Fruit fly (Drosophila melanogaster): Measurements from ENCODE around the gene mtTFB1.

The mtTFB1 gene

DNA sequence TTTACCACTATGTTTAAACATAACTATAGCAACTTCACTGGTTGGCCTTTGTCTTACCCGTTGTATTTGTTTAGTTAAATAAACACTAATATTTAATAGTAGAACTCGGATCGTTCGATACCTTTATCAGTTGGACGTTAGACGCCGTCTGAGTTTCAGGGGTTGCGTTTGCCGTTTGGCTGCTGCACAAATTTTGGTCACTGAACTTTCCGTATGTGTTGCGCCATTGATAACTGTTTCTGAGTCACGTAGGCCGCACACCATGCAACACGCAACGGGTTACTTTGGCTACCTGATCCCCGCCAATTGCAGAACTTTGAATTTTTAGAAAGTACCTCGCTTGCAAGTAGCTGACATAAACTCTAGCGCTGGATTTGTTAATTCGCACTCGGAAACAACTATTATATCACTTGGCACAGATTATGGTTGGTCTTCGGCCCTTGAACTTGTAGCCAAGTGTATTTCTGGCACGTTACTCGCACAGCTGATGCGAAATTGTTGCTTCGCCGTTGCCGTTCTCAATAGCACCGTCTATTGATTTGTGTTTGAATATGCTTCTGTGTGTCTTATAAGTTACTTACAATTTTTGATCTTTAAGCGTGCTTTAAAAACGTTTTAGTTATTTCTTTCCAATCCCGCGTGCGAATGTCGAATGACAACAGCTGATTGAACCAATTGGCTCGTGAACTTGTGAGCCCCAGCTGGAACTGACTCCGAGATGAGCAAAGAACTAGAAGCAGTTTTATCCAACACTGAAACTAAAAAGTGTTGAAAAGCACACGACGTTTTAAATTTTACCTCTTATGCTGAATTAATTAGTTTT is 12.3 kb upstream of the mtTFB1 start, which contains the start of gene Dph1 (continued):
- TF ChIP-seq crp (GFP tag; optimal IDR thresholded peaks at IDR 0.05) = peak; percentile 69 to 96
- TF ChIP-seq CG8924 (tag; optimal IDR thresholded peaks at IDR 0.05) = peak; percentile 86
- peak; percentile 75 for TF ChIP-seq CG33557 (GFP tag; optimal IDR thresholded peaks at IDR 0.05)
- TF ChIP-seq da (GFP tag; optimal IDR thresholded peaks at IDR 0.05) = peak; percentile 54
- peak; percentile 71 for TF ChIP-seq HmgZ (tag; optimal IDR thresholded peaks at IDR 0.05)
- peak; percentile 72 for TF ChIP-seq CG4730 (GFP tag; IDR thresholded peaks at IDR 0.05)
- TF ChIP-seq sens-2 (GFP tag; IDR thresholded peaks at IDR 0.05) = no peak; the same call in 1 of the 2 replicates
- peak; percentile 91 for TF ChIP-seq CG12071 (GFP tag; optimal IDR thresholded peaks at IDR 0.05)
- no peak; the same call in 1 of the 2 replicates for TF ChIP-seq CG32772 (GFP tag; IDR thresholded peaks at IDR 0.05)
- TF ChIP-seq run (tag; optimal IDR thresholded peaks at IDR 0.05) = peak; percentile 8
- no peak for TF ChIP-seq Abd-B (GFP tag; optimal IDR thresholded peaks at IDR 0.05)
- no peak for TF ChIP-seq crol (GFP tag; IDR thresholded peaks at IDR 0.05)
- TF ChIP-seq slbo (GFP tag; IDR thresholded peaks at IDR 0.05) = peak; percentile 83
- no peak for TF ChIP-seq tll (GFP tag; optimal IDR thresholded peaks at IDR 0.05)
- peak; percentile 89 for TF ChIP-seq CG12219 (GFP tag; optimal IDR thresholded peaks at IDR 0.05)
- no peak for TF ChIP-seq prd (optimal IDR thresholded peaks at IDR 0.05)
- peak; percentile 84 for TF ChIP-seq prd (GFP tag; IDR thresholded peaks at IDR 0.05)
- TF ChIP-seq ato (GFP tag; IDR thresholded peaks at IDR 0.05; ENCODE audit: partially characterized antibody) = no peak
- peak; percentile 78 for TF ChIP-seq ara (GFP tag; IDR thresholded peaks at IDR 0.05)
- peak; percentile 48; the same call in 1 of the 3 replicates for TF ChIP-seq Dbx (GFP tag; IDR thresholded peaks at IDR 0.05)
- TF ChIP-seq chm (GFP tag; IDR thresholded peaks at IDR 0.05) = peak; percentile 88
- TF ChIP-seq pum (GFP tag; optimal IDR thresholded peaks at IDR 0.05) = peak; percentile 65
- TF ChIP-seq CG16863 (GFP tag; optimal IDR thresholded peaks at IDR 0.05) = peak; percentile 71
- peak; percentile 85 for TF ChIP-seq CG2678 (tag; optimal IDR thresholded peaks at IDR 0.05)
- peak; percentile 69 to 85 for TF ChIP-seq chif (GFP tag; optimal IDR thresholded peaks at IDR 0.05)
- peak; percentile 70 for TF ChIP-seq CG2875 (GFP tag; optimal IDR thresholded peaks at IDR 0.05)
- TF ChIP-seq CG11247 (GFP tag; IDR thresholded peaks at IDR 0.05) = peak; percentile 69
- peak; percentile 72 for TF ChIP-seq HHEX (GFP tag; optimal IDR thresholded peaks at IDR 0.05)
- TF ChIP-seq Ets97D (GFP tag; optimal IDR thresholded peaks at IDR 0.05) = peak; percentile 90
- TF ChIP-seq tgo (GFP tag; IDR thresholded peaks at IDR 0.05) = peak; percentile 87
- TF ChIP-seq jigr1 (GFP tag; IDR thresholded peaks at IDR 0.05) = 0 out of 3 replicates have a peak, but pooled peaks have one; percentile 69
- no peak for TF ChIP-seq Dfd (GFP tag; optimal IDR thresholded peaks at IDR 0.05)
- peak; percentile 98 for TF ChIP-seq Med (GFP tag)
- peak; percentile 88 for TF ChIP-seq bcd (GFP tag; optimal IDR thresholded peaks at IDR 0.05)
- peak; percentile 49; the same call in 1 of the 2 replicates for TF ChIP-seq Oaz (GFP tag; IDR thresholded peaks at IDR 0.05)
- peak; percentile 82; the same call in 1 of the 2 replicates for TF ChIP-seq CG31224 (GFP tag; IDR thresholded peaks at IDR 0.05)
- TF ChIP-seq CG4328 (GFP tag; optimal IDR thresholded peaks at IDR 0.05) = peak; percentile 54
- peak; percentile 71 for TF ChIP-seq gsb-n (tag; optimal IDR thresholded peaks at IDR 0.05)
- peak; percentile 38 for TF ChIP-seq CG15011 (GFP tag; optimal IDR thresholded peaks at IDR 0.05)
- peak; percentile 82 for TF ChIP-seq CG14050 (GFP tag; IDR thresholded peaks at IDR 0.05)
- TF ChIP-seq sr (GFP tag; IDR thresholded peaks at IDR 0.05) = no peak; the same call in 1 of the 3 replicates
- no peak for TF ChIP-seq CG8478 (optimal IDR thresholded peaks at IDR 0.05)
- peak; percentile 87 for TF ChIP-seq dmrt99B (tag; optimal IDR thresholded peaks at IDR 0.05)
- TF ChIP-seq vvl (GFP tag; IDR thresholded peaks at IDR 0.05) = peak; percentile 85
- peak; percentile 77 for TF ChIP-seq ftz-f1 (GFP tag; optimal IDR thresholded peaks at IDR 0.05)
- TF ChIP-seq Dref (GFP tag; IDR thresholded peaks at IDR 0.05) = no peak
- TF ChIP-seq hb (GFP tag; IDR thresholded peaks at IDR 0.05; ENCODE audit: partially characterized antibody) = no peak
- TF ChIP-seq Meics (GFP tag; optimal IDR thresholded peaks at IDR 0.05) = peak; percentile 88
- TF ChIP-seq CG9876 (GFP tag; optimal IDR thresholded peaks at IDR 0.05) = peak; percentile 5

Data from whole organism, embryonic.